Fruit fly (Drosophila melanogaster): ENCODE measurements around the gene Eno.
A peak's percentile ranks its signal among the peaks of the same experiment; 100 is the strongest.

Gene Eno

DNA sequence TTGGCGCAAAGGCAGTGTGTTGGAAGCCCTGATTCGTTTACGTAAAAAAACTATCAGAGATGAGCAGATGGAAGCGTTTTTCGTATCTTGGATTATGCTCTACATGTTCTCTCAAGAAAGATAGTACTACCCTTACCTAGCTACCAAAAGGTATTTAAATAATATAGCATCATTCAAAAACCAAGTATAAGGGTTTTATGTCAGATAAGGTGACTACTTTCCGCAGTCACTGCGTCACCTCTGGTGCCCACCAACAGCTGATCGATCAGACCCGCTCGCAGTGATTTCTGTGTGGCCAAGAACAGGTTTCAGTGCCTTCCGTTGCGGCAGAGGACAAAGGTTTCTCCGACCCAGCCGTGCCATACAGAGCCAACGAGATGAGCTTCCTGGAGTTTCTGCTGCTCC lies at the start of gene Eno, which contains the start of gene CG31937:
Eno (minus strand) TSS at position 30 of the 405 bp plus-strand sequence.
CG31937 (plus strand) TSS at position 281 of the 405 bp plus-strand sequence.
- TF ChIP-seq CG12768 (GFP tag; optimal IDR thresholded peaks at IDR 0.05) (peak; percentile 57), bab1 (GFP tag; optimal IDR thresholded peaks at IDR 0.05) (peak; percentile 77), CG5204 (GFP tag; optimal IDR thresholded peaks at IDR 0.05) (peak; percentile 77), CG33017 (tag; optimal IDR thresholded peaks at IDR 0.05) (peak; percentile 74), Hr96 (GFP tag; optimal IDR thresholded peaks at IDR 0.05) (peak; percentile 59), Clk (GFP tag; optimal IDR thresholded peaks at IDR 0.05) (peak; percentile 34), CG14711 (tag; optimal IDR thresholded peaks at IDR 0.05) (peak; percentile 30), Crg-1 (GFP tag; optimal IDR thresholded peaks at IDR 0.05) (peak; percentile 83), CG7045 (GFP tag; optimal IDR thresholded peaks at IDR 0.05) (peak; percentile 46), cic (GFP tag; optimal IDR thresholded peaks at IDR 0.05) (peak; percentile 52), ovo (GFP tag; optimal IDR thresholded peaks at IDR 0.05) (no peak), tj (GFP tag; optimal IDR thresholded peaks at IDR 0.05) (peak; percentile 35), CG7101 (tag; optimal IDR thresholded peaks at IDR 0.05) (peak; percentile 81), pad (GFP tag; optimal IDR thresholded peaks at IDR 0.05) (peak; percentile 23), kay (GFP tag; ENCODE audit: borderline replicate concordance) (no peak), CG1620 (GFP tag; optimal IDR thresholded peaks at IDR 0.05) (peak; percentile 81), toe (GFP tag; optimal IDR thresholded peaks at IDR 0.05) (peak; percentile 83), cnc (optimal IDR thresholded peaks at IDR 0.05) (no peak), Mnt (GFP tag; optimal IDR thresholded peaks at IDR 0.05) (peak; percentile 80), CG11617 (GFP tag; optimal IDR thresholded peaks at IDR 0.05) (peak; percentile 72)

DNA sequence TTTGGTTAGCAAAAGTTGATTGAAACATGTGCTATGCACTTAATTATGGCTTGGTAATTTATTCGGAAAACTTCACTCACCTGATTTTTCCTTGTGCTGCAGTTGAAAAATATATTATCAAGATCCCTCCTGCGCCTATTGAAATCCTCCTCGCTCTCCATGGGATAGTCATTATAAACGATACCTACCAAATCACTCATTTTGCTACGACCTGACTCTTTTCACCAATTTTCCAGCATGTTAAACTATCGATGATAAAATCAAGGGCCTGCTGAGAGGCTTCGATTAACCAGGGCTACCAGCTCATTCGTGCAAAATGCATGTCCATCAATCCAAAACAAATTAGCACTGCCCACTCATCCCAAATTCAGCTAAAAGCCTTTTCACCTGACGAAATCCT lies 29.4 kb upstream of the Eno start, which contains the start of gene CG17650:
CG17650 (minus strand) TSS at position 241 of the 400 bp plus-strand sequence.
- TF ChIP-seq CG7045 (GFP tag; optimal IDR thresholded peaks at IDR 0.05) (no peak), Clk (GFP tag; optimal IDR thresholded peaks at IDR 0.05) (no peak), CG14711 (tag; optimal IDR thresholded peaks at IDR 0.05) (no peak), tj (GFP tag; optimal IDR thresholded peaks at IDR 0.05) (no peak), ovo (GFP tag; optimal IDR thresholded peaks at IDR 0.05) (no peak), kay (GFP tag; ENCODE audit: borderline replicate concordance) (no peak), pad (GFP tag; optimal IDR thresholded peaks at IDR 0.05) (no peak), CG7101 (tag; optimal IDR thresholded peaks at IDR 0.05) (no peak), CG12768 (GFP tag; optimal IDR thresholded peaks at IDR 0.05) (no peak), Crg-1 (GFP tag; optimal IDR thresholded peaks at IDR 0.05) (no peak)

- TF ChIP-seq CG12768 (GFP tag; optimal IDR thresholded peaks at IDR 0.05) (no peak), pad (GFP tag; optimal IDR thresholded peaks at IDR 0.05) (no peak), cnc (optimal IDR thresholded peaks at IDR 0.05) (no peak), CG5204 (GFP tag; optimal IDR thresholded peaks at IDR 0.05) (no peak), Clk (GFP tag; optimal IDR thresholded peaks at IDR 0.05) (no peak), tj (GFP tag; optimal IDR thresholded peaks at IDR 0.05) (no peak), CG7045 (GFP tag; optimal IDR thresholded peaks at IDR 0.05) (no peak), kay (GFP tag; ENCODE audit: borderline replicate concordance) (no peak), Crg-1 (GFP tag; optimal IDR thresholded peaks at IDR 0.05) (no peak), CG33017 (tag; optimal IDR thresholded peaks at IDR 0.05) (no peak), CG14711 (tag; optimal IDR thresholded peaks at IDR 0.05) (no peak), cic (GFP tag; optimal IDR thresholded peaks at IDR 0.05) (no peak)
Observed at dm6 chr2L:1756351-1756750, 26.9 kb upstream of the Eno start, which contains the start of gene Gr22f. TSS of gene Gr22f (minus strand) at chr2L:1756451.

- TF ChIP-seq CG7101 (tag; optimal IDR thresholded peaks at IDR 0.05) = no peak
- TF ChIP-seq Crg-1 (GFP tag; optimal IDR thresholded peaks at IDR 0.05) = no peak
- TF ChIP-seq tj (GFP tag; optimal IDR thresholded peaks at IDR 0.05) = no peak
- no peak for TF ChIP-seq CG14711 (tag; optimal IDR thresholded peaks at IDR 0.05)
- peak; percentile 23 for TF ChIP-seq bab1 (GFP tag; optimal IDR thresholded peaks at IDR 0.05)
Observed at dm6 chr2L:1751953-1752352, 22.5 kb upstream of the Eno start, which contains the start of the genes CG17712 and CG17648. TSS of gene CG17712 (minus strand) at chr2L:1752122. TSS of gene CG17648 (plus strand) at chr2L:1752308.

DNA sequence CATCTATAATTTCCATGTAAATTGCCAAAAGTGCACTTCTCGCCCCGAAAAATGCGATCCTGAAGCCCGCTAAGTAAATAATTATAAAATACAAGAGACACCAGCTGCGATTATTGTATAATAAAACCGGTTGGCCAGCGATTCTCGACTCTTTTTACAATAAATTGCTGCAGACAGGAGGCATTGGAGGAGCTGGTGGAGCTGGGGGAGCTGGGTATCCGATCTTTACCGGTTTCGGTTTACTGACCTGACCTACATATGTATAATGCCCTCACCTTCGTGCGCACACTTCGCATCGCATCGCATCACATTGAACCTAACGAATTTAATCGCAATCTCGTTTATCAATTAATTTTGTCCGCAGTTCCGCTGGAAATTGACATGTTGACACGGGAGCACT lies 19.0 kb upstream of the Eno start:
- TF ChIP-seq CG7045 (GFP tag; optimal IDR thresholded peaks at IDR 0.05) = no peak
- no peak for TF ChIP-seq cic (GFP tag; optimal IDR thresholded peaks at IDR 0.05)
- TF ChIP-seq bab1 (GFP tag; optimal IDR thresholded peaks at IDR 0.05) = no peak

dm6 chr2L:1743800-1744199 lies 14.4 kb upstream of the Eno start:
- TF ChIP-seq CG33017 (tag; optimal IDR thresholded peaks at IDR 0.05) (no peak), kay (GFP tag; ENCODE audit: borderline replicate concordance) (peak; percentile 66)

- TF ChIP-seq CG1620 (GFP tag; optimal IDR thresholded peaks at IDR 0.05) (no peak), Crg-1 (GFP tag; optimal IDR thresholded peaks at IDR 0.05) (no peak), CG14711 (tag; optimal IDR thresholded peaks at IDR 0.05) (no peak), Hr96 (GFP tag; optimal IDR thresholded peaks at IDR 0.05) (no peak), Clk (GFP tag; optimal IDR thresholded peaks at IDR 0.05) (no peak), Mnt (GFP tag; optimal IDR thresholded peaks at IDR 0.05) (no peak), kay (GFP tag; ENCODE audit: borderline replicate concordance) (no peak), CG7045 (GFP tag; optimal IDR thresholded peaks at IDR 0.05) (no peak), cic (GFP tag; optimal IDR thresholded peaks at IDR 0.05) (no peak), pad (GFP tag; optimal IDR thresholded peaks at IDR 0.05) (no peak), CG11617 (GFP tag; optimal IDR thresholded peaks at IDR 0.05) (no peak), toe (GFP tag; optimal IDR thresholded peaks at IDR 0.05) (no peak)
Observed at dm6 chr2L:1740095-1740494, 10.7 kb upstream of the Eno start.
